Fruit fly (Drosophila melanogaster): ENCODE results near the gene Ccp84Af.

Ccp84Af gene

dm6 chr3R:6708858-6709257 is 18.8 kb upstream of the Ccp84Af start (continued):
- TF ChIP-seq CG15696 (tag; optimal IDR thresholded peaks at IDR 0.05) (no peak), CG4617 (GFP tag; optimal IDR thresholded peaks at IDR 0.05; ENCODE audit: borderline replicate concordance) (no peak), bigmax (GFP tag; optimal IDR thresholded peaks at IDR 0.05) (no peak), Dbx (GFP tag; IDR thresholded peaks at IDR 0.05) (no peak), CG10274 (GFP tag; optimal IDR thresholded peaks at IDR 0.05) (no peak), ato (GFP tag; IDR thresholded peaks at IDR 0.05; ENCODE audit: partially characterized antibody) (0 out of 2 replicates have a peak, but pooled peaks have one; percentile 31), CG11504 (tag; optimal IDR thresholded peaks at IDR 0.05) (peak; percentile 55), chinmo (GFP tag; IDR thresholded peaks at IDR 0.05; ENCODE audit: partially characterized antibody) (no peak), ems (GFP tag; optimal IDR thresholded peaks at IDR 0.05) (no peak), CG5953 (GFP tag; IDR thresholded peaks at IDR 0.05) (no peak), trh (GFP tag; optimal IDR thresholded peaks at IDR 0.05) (no peak), CG12219 (GFP tag; optimal IDR thresholded peaks at IDR 0.05) (no peak), otp (GFP tag; IDR thresholded peaks at IDR 0.05) (no peak), lov (optimal IDR thresholded peaks at IDR 0.05) (no peak), lov (GFP tag; IDR thresholded peaks at IDR 0.05) (no peak), Hr3 (GFP tag; optimal IDR thresholded peaks at IDR 0.05) (no peak), CG10366 (GFP tag; IDR thresholded peaks at IDR 0.05) (no peak), CG10431 (GFP tag; optimal IDR thresholded peaks at IDR 0.05) (no peak), Antp (GFP tag; optimal IDR thresholded peaks at IDR 0.05) (no peak), ATbp (GFP tag; optimal IDR thresholded peaks at IDR 0.05) (no peak), stc (GFP tag; IDR thresholded peaks at IDR 0.05) (no peak), CG12769 (tag; optimal IDR thresholded peaks at IDR 0.05) (no peak), Six4 (GFP tag; optimal IDR thresholded peaks at IDR 0.05) (no peak), Mad (GFP tag; optimal IDR thresholded peaks at IDR 0.05) (no peak), zfh2 (GFP tag; optimal IDR thresholded peaks at IDR 0.05) (no peak), Rfx (GFP tag; IDR thresholded peaks at IDR 0.05) (peak; percentile 61), CG3407 (GFP tag; optimal IDR thresholded peaks at IDR 0.05) (no peak), ro (GFP tag; IDR thresholded peaks at IDR 0.05) (no peak), CG14050 (GFP tag; IDR thresholded peaks at IDR 0.05) (no peak), bbx (GFP tag; IDR thresholded peaks at IDR 0.05; ENCODE audit: partially characterized antibody) (peak; percentile 55), Sox100B (GFP tag; optimal IDR thresholded peaks at IDR 0.05) (no peak), abd-A (tag; optimal IDR thresholded peaks at IDR 0.05) (no peak), CG6765 (GFP tag; optimal IDR thresholded peaks at IDR 0.05) (no peak), CG43689 (GFP tag; IDR thresholded peaks at IDR 0.05) (no peak), NFAT (GFP tag; IDR thresholded peaks at IDR 0.05) (no peak), Hmr (GFP tag; optimal IDR thresholded peaks at IDR 0.05) (peak; percentile 41), CG9215 (GFP tag; IDR thresholded peaks at IDR 0.05) (no peak), CG14014 (GFP tag; IDR thresholded peaks at IDR 0.05) (no peak), CG10209 (GFP tag; optimal IDR thresholded peaks at IDR 0.05) (no peak), CTCF (GFP tag; optimal IDR thresholded peaks at IDR 0.05) (peak; percentile 85), Dref (GFP tag; IDR thresholded peaks at IDR 0.05) (peak; percentile 50), CG13624 (GFP tag; optimal IDR thresholded peaks at IDR 0.05) (no peak), kay (GFP tag; optimal IDR thresholded peaks at IDR 0.05) (no peak), usp (GFP tag; optimal IDR thresholded peaks at IDR 0.05) (no peak), CoRest (tag; optimal IDR thresholded peaks at IDR 0.05) (peak; percentile 57), ind (GFP tag; optimal IDR thresholded peaks at IDR 0.05) (no peak), CG13894 (tag; optimal IDR thresholded peaks at IDR 0.05) (no peak), CG1647 (GFP tag; optimal IDR thresholded peaks at IDR 0.05) (no peak), CG17802 (tag; optimal IDR thresholded peaks at IDR 0.05) (no peak), CG2129 (GFP tag; IDR thresholded peaks at IDR 0.05; ENCODE audit: partially characterized antibody) (no peak), ERR (GFP tag; optimal IDR thresholded peaks at IDR 0.05) (no peak), CG8478 (optimal IDR thresholded peaks at IDR 0.05) (no peak), CG10565 (GFP tag; optimal IDR thresholded peaks at IDR 0.05) (no peak)
